Worm (Caenorhabditis elegans): Measurements from ENCODE around the gene F47D12.6.

DNA sequence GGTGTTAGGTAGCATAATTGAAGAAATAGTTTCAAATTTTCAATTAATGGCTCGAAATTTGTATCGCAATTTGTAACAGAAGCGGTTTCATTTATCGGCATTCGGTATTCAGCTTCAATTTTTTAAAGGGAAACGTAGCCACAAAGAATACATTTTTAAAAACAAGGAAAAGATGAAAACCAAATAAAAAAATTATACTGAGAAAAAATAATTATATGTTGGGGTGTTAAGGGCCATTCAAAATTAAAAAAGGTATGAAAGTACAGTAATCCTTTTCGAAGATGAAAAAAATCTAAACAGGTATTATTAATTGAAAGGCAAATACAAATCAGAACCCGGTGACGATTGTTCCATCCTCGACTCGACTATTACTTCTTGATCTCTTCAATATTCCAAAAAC, 28.8 kb downstream of the F47D12.6 start, which contains the start of gene srg-1:
- TF ChIP-seq snpc-4 (tag; optimal IDR thresholded peaks at IDR 0.05) (no peak), ceh-16 (tag; optimal IDR thresholded peaks at IDR 0.05) (no peak)
